Fruit fly (Drosophila melanogaster) ovary, adult (tissue): ENCODE data around the gene CG14107.

ENCODE experiments used
- CG17801 ChIP-seq: fragments of 200-800 bp; optimal IDR thresholded peaks from 2 replicates; lab custom pipeline; 2019; ENCODE audit warnings: missing biosample characterization, mild to moderate bottlenecking, missing genetic modification characterization, moderate library complexity; ENCODE audit not compliant: partially characterized antibody

The CG14107 gene

dm6 chr3L:13397656-13398055 lies 16.5 kb upstream of the CG14107 start:
- TF ChIP-seq CG17801 (GFP tag; lab: Kevin White, UChicago): no peak

DNA sequence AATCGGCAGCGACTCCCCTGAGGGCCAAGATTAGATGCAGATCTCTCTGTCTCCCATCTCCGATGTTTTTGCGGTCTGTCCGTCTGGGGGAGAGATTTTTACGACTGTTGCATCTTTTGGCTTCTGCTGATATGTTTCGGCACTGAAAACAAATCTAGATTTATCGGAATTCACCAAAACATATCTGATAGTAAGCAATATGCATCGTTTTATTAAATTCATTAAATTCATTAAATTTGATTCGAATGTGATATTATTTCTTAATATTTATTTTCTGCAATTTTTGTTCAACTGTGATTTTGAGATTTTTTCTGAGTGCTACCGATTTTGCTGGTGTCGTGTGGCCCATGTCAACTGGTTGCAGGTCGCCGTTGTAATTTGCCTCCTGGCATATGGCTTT lies 12.4 kb upstream of the CG14107 start:
- TF ChIP-seq CG17801 (GFP tag; lab: Kevin White, UChicago): no peak

dm6 chr3L:13389834-13390233 lies 8.7 kb upstream of the CG14107 start, which contains the start of gene Poc1:
Gene Poc1 (minus strand): TSS chr3L:13390006.
- TF ChIP-seq CG17801 (GFP tag; lab: Kevin White, UChicago): no peak

- no peak for TF ChIP-seq CG17801 (GFP tag; lab: Kevin White, UChicago)
Measured at dm6 chr3L:13387608-13388007, 6.5 kb upstream of the CG14107 start, which contains the start of gene CG10171. Gene CG10171 (minus strand): TSS chr3L:13387907.

- no peak for TF ChIP-seq CG17801 (GFP tag; lab: Kevin White, UChicago)
Measured at dm6 chr3L:13384489-13384888, 3.3 kb upstream of the CG14107 start, which contains the start of gene CG14110. Gene CG14110 (plus strand): TSS chr3L:13384789.

DNA sequence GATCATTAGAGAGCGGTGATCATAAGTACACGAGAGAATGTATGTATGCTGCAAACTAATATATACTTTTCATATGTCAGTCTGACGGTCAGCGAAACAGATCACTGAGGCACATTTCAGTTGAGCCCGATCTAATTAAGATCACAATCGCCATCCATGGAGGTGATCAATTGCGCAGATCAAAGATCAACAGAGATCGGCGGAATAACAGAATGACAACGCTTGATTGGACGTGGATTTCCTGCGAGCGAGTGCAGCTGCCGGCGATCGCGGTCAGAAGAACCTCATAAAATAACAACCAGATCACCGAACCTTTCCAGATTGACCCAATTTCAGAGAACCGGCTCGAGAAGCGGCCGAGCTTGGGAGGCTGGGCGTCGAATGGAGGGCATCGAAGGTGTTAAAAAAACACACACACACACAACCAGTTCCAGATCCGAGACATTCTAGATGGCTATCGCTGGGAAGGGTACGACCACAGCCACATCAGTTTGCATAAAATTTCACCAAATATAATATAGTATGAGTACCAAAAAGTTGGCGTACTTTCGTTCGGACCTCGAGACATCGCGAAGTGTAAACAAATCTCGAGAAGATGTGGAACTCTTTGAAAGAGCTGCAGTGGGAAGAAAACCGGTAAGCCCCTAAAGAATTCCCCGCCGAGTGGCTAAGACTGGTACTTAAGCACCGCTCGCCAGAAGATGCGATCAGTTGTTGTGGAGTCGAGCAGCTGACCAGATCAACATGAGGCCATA lies 1.1 kb upstream of the CG14107 start, which contains the start of gene ImpL1:
ImpL1 (plus strand) TSS at position 705 of the 755 bp plus-strand sequence.
- no peak for TF ChIP-seq CG17801 (GFP tag; lab: Kevin White, UChicago)

DNA sequence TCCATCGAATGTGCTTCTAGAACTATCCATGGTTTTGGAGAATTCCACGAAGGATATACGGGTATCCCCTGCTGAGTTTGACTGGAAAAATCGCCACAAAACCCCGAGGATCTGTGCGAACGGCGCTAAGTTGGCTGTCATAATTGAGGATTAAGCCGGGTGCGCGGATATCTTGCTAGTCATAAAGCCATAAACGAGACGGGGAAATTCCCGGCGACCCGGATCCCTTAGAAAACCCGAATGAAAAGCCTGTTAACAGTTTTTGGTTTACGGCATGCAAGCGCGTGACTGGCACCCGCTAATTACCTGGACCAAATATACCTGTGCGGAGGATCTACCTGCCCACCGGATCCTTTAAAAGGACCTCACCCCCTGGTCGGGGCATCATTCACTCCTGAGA lies 2.9 kb downstream of the CG14107 start, which contains the start of gene SNCF:
SNCF (plus strand) TSS at position 382 of the 400 bp plus-strand sequence.
- no peak for TF ChIP-seq CG17801 (GFP tag; lab: Kevin White, UChicago)

DNA sequence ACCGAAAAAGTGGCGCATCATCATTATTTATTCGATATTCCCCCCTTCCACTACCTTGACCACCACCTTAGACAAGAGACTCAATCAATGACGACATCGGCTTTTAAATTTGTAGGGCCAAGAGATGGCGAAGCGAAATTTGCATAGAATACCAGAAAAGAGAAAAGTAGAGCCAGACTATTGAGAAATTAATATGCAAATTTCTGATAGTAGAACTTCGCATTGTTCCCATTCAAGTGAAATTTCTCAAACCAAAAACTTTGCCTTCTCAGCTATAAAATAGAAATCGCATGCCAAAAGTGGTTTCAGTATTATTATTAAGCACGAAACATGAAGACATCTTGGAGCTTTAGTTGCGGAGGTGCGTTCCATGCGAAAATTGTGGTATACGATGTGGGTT lies 3.5 kb downstream of the CG14107 start, which contains the start of gene CG14111:
CG14111 (plus strand) TSS at position 301 of the 400 bp plus-strand sequence.
- no peak for TF ChIP-seq CG17801 (GFP tag; lab: Kevin White, UChicago)

DNA sequence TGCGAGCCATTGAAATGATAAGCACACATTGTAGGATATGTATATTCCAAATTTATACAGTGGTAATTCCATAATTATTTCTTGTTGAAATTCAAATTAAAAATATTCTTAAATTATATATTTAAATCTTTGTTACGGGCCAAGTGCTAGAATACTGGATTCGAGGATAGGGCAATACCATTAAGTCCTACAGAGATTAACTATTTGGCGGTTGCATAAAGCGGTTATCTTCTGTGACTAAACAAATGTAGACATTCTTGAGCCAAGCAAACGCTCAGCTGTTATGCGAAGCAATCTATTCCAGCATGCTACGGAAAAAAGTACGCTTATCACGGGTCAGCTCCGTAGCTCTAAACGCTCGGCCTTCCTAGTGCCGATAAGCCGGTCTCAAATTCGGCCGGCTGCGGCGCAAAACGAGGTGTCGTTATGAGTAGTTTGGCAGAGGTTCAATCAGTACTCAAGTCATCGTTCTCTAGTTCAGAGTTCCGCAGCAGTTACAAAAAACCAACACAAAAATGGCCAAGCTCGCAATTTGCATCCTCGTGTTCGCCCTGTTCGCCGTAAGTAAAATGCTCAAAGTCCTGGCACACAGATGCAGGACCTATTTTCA lies 25.0 kb downstream of the CG14107 start, which contains the start of gene Nplp2:
Nplp2 (plus strand) TSS at position 293 of the 610 bp plus-strand sequence.
- TF ChIP-seq CG17801 (GFP tag; lab: Kevin White, UChicago): no peak

dm6 chr3L:13348733-13349132 lies 32.4 kb downstream of the CG14107 start, which contains the start of gene CG17687:
Gene CG17687 (plus strand): TSS chr3L:13349033.
- no peak for TF ChIP-seq CG17801 (GFP tag; lab: Kevin White, UChicago)
